Worm (Caenorhabditis elegans): Measurements from ENCODE around the gene srw-73.

- no peak for TF ChIP-seq fos-1 (tag; optimal IDR thresholded peaks at IDR 0.05)
- no peak for TF ChIP-seq zag-1 (tag; optimal IDR thresholded peaks at IDR 0.05)
- TF ChIP-seq egl-27 (tag; optimal IDR thresholded peaks at IDR 0.05) = no peak
- TF ChIP-seq nhr-67 (tag; optimal IDR thresholded peaks at IDR 0.05) = no peak
- TF ChIP-seq unc-62 (GFP tag; optimal IDR thresholded peaks at IDR 0.05) = no peak
- TF ChIP-seq lin-39 (tag; optimal IDR thresholded peaks at IDR 0.05) = no peak
- TF ChIP-seq ceh-9 (tag; optimal IDR thresholded peaks at IDR 0.05) = no peak
- TF ChIP-seq jun-1 (tag; optimal IDR thresholded peaks at IDR 0.05) = no peak
- no peak for TF ChIP-seq nhr-76 (tag; optimal IDR thresholded peaks at IDR 0.05)
- TF ChIP-seq ceh-28 (tag; optimal IDR thresholded peaks at IDR 0.05) = no peak
- TF ChIP-seq nhr-28 (tag; optimal IDR thresholded peaks at IDR 0.05) = no peak
- TF ChIP-seq elt-2 (tag; optimal IDR thresholded peaks at IDR 0.05) = no peak
- TF ChIP-seq ceh-16 (tag; optimal IDR thresholded peaks at IDR 0.05) = no peak
- no peak for TF ChIP-seq lin-15B (tag; optimal IDR thresholded peaks at IDR 0.05)
Observed at ce11 chrV:16617462-16617861, 29.1 kb upstream of the srw-73 start, which contains the start of gene Y70C5A.4.

Measured in whole organism, L3 larva.